Worm (Caenorhabditis elegans) whole organism, L4 larva: ENCODE results near the gene F47E1.2.
A peak's percentile ranks its signal among the peaks of the same experiment; 100 is the strongest.

Experiments
- D1046.2 ChIP-seq: fragments of 200-800 bp; sonication (Bioruptor generic); IDR thresholded peaks from 2 replicates; pipeline ENCODE4 v1.3.6; 2022; ENCODE audit warnings: missing genetic modification characterization, missing compliant biosample characterization
- F10B5.3 ChIP-seq: sonication (generic microtip); optimal IDR thresholded peaks from 2 replicates; lab custom pipeline; 2016; ENCODE audit warnings: mild to moderate bottlenecking, missing genetic modification characterization, missing compliant biosample characterization
- F44E2.7 ChIP-seq: fragments of 200-800 bp; sonication (Bioruptor generic); IDR thresholded peaks from 2 replicates; pipeline ENCODE4 v2.1.2; 2022; ENCODE audit warnings: missing genetic modification characterization, missing compliant biosample characterization
- T26A8.4 ChIP-seq: fragments of 200-800 bp; sonication (Bioruptor generic); IDR thresholded peaks from 2 replicates; pipeline ENCODE4 v1.3.6; 2022; ENCODE audit warnings: missing genetic modification characterization, missing compliant biosample characterization
- Y105C5A.15 ChIP-seq: fragments of 200-800 bp; sonication (Bioruptor generic); IDR thresholded peaks from 2 replicates; pipeline ENCODE4 v1.3.6; 2022; ENCODE audit warnings: missing genetic modification characterization, missing compliant biosample characterization
- Y5F2A.4 ChIP-seq: fragments of 200-800 bp; sonication (Bioruptor generic); optimal IDR thresholded peaks from 2 replicates; lab custom pipeline; 2018; ENCODE audit warnings: mild to moderate bottlenecking, missing genetic modification characterization, missing compliant biosample characterization
- arid-1 ChIP-seq: fragments of 200-800 bp; sonication (Bioruptor generic); conservative IDR thresholded peaks from 2 replicates; pipeline ENCODE4 v1.3.6; 2022; ENCODE audit warnings: missing genetic modification reagents, missing genetic modification characterization, missing compliant biosample characterization
- ceh-28 ChIP-seq: fragments of 150-350 bp; optimal IDR thresholded peaks from 2 replicates; lab custom pipeline; 2014; ENCODE audit warnings: missing biosample characterization, missing genetic modification reagents, missing genetic modification characterization
- ceh-44 ChIP-seq: fragments of 200-800 bp; sonication (Bioruptor generic); IDR thresholded peaks from 2 replicates; pipeline ENCODE4 v1.3.6; 2022; ENCODE audit warnings: missing genetic modification reagents, missing genetic modification characterization, missing compliant biosample characterization
- cey-2 ChIP-seq: sonication (generic microtip); optimal IDR thresholded peaks from 3 replicates; lab custom pipeline; 2017; ENCODE audit warnings: missing genetic modification characterization, mild to moderate bottlenecking, missing compliant biosample characterization, antibody characterized with exemption, borderline replicate concordance; ENCODE audit not compliant: insufficient read depth
- ctbp-1 ChIP-seq: fragments of 200-800 bp; sonication (Bioruptor generic); IDR thresholded peaks from 2 replicates; pipeline ENCODE4 v1.3.6; 2022; ENCODE audit warnings: missing genetic modification reagents, missing genetic modification characterization, missing compliant biosample characterization
- daf-16 ChIP-seq, 3 experiments: sonication (generic microtip); optimal IDR thresholded peaks; 2 replicates each; lab custom pipeline; 2016 to 2017; ENCODE audit warnings: missing genetic modification characterization in 3 of 3, missing genetic modification reagents in 3 of 3, mild to moderate bottlenecking in 2 of 3, missing compliant biosample characterization in 2 of 3, missing biosample characterization in 1 of 3, moderate library complexity in 1 of 3
- daf-19 ChIP-seq: fragments of 200-800 bp; sonication (Bioruptor generic); conservative IDR thresholded peaks from 2 replicates; pipeline ENCODE4 v1.3.6; 2022; ENCODE audit warnings: missing genetic modification characterization, missing compliant biosample characterization
- dmd-8 ChIP-seq: fragments of 200-800 bp; sonication (Bioruptor generic); IDR thresholded peaks from 2 replicates; pipeline ENCODE4 v1.3.6; 2022; ENCODE audit warnings: missing genetic modification characterization, missing compliant biosample characterization
- egl-27 ChIP-seq: sonication (generic microtip); optimal IDR thresholded peaks from 3 replicates; lab custom pipeline; 2017; ENCODE audit warnings: missing biosample characterization, missing genetic modification reagents, missing genetic modification characterization
- egl-43 ChIP-seq: fragments of 200-800 bp; sonication (Bioruptor generic); IDR thresholded peaks from 2 replicates; pipeline ENCODE4 v1.3.6; 2022; ENCODE audit warnings: missing genetic modification reagents, missing genetic modification characterization, missing compliant biosample characterization
- fos-1 ChIP-seq: fragments of 150-350 bp; optimal IDR thresholded peaks from 2 replicates; lab custom pipeline; 2014; ENCODE audit warnings: missing biosample characterization, missing genetic modification characterization
- gei-8 ChIP-seq: fragments of 200-800 bp; sonication (Bioruptor generic); optimal IDR thresholded peaks from 2 replicates; lab custom pipeline; 2018; ENCODE audit warnings: mild to moderate bottlenecking, missing genetic modification characterization, missing compliant biosample characterization
- hlh-11 ChIP-seq: fragments of 200-800 bp; sonication (Bioruptor generic); optimal IDR thresholded peaks from 2 replicates; lab custom pipeline; 2018; ENCODE audit warnings: mild to moderate bottlenecking, missing genetic modification characterization, missing compliant biosample characterization
- hmg-1.1 ChIP-seq: fragments of 200-800 bp; sonication (Bioruptor generic); IDR thresholded peaks from 2 replicates; pipeline ENCODE4 v1.3.6; 2022; ENCODE audit warnings: missing genetic modification reagents, missing genetic modification characterization, missing compliant biosample characterization
- jun-1 ChIP-seq: fragments of 150-350 bp; optimal IDR thresholded peaks from 2 replicates; lab custom pipeline; 2014; ENCODE audit warnings: missing biosample characterization, missing genetic modification reagents, missing genetic modification characterization
- lim-7 ChIP-seq: fragments of 200-800 bp; sonication (Bioruptor generic); IDR thresholded peaks from 2 replicates; pipeline ENCODE4 v1.3.6; 2022; ENCODE audit warnings: missing genetic modification characterization, missing compliant biosample characterization
- lin-1 ChIP-seq: fragments of 200-800 bp; sonication (Bioruptor generic); IDR thresholded peaks from 2 replicates; pipeline ENCODE4 v1.3.6; 2022; ENCODE audit warnings: missing genetic modification reagents, missing genetic modification characterization, missing compliant biosample characterization
- lin-29 ChIP-seq: fragments of 200-800 bp; sonication (Bioruptor generic); IDR thresholded peaks from 2 replicates; pipeline ENCODE4 v1.3.6; 2022; ENCODE audit warnings: missing genetic modification reagents, missing genetic modification characterization, missing compliant biosample characterization
- madf-5 ChIP-seq, 2 experiments: fragments of 200-800 bp; sonication (Bioruptor generic); IDR thresholded peaks; 2 replicates each; pipeline ENCODE4 v1.3.6; 2022; ENCODE audit warnings: missing compliant biosample characterization in 2 of 2, missing genetic modification characterization in 2 of 2
- madf-9 ChIP-seq: fragments of 200-800 bp; sonication (Bioruptor generic); conservative IDR thresholded peaks from 2 replicates; pipeline ENCODE4 v1.3.6; 2022; ENCODE audit warnings: missing genetic modification reagents, missing genetic modification characterization, missing compliant biosample characterization
- mes-2 ChIP-seq: sonication (generic microtip); optimal IDR thresholded peaks from 2 replicates; lab custom pipeline; 2016; ENCODE audit warnings: missing genotype, mild to moderate bottlenecking, missing genetic modification characterization, missing compliant biosample characterization; ENCODE audit not compliant: poor library complexity, severe bottlenecking
- mxl-2 ChIP-seq: fragments of 200-800 bp; sonication (Bioruptor generic); conservative IDR thresholded peaks from 2 replicates; pipeline ENCODE4 v1.3.6; 2022; ENCODE audit warnings: missing genetic modification reagents, missing genetic modification characterization, missing compliant biosample characterization
- nhr-11 ChIP-seq: fragments of 150-350 bp; optimal IDR thresholded peaks from 2 replicates; lab custom pipeline; 2014; ENCODE audit warnings: missing biosample characterization, missing genetic modification characterization
- nhr-41 ChIP-seq: fragments of 200-800 bp; sonication (Bioruptor generic); IDR thresholded peaks from 2 replicates; pipeline ENCODE4 v1.3.6; 2022; ENCODE audit warnings: missing genetic modification reagents, missing genetic modification characterization, missing compliant biosample characterization
- nhr-42 ChIP-seq: fragments of 200-800 bp; sonication (Bioruptor generic); IDR thresholded peaks from 2 replicates; pipeline ENCODE4 v1.3.6; 2022; ENCODE audit warnings: missing genetic modification characterization, missing compliant biosample characterization
- nhr-48 ChIP-seq: sonication (generic microtip); optimal IDR thresholded peaks from 2 replicates; lab custom pipeline; 2016; ENCODE audit warnings: mild to moderate bottlenecking, missing genetic modification characterization, missing compliant biosample characterization
- nhr-6 ChIP-seq: fragments of 150-350 bp; optimal IDR thresholded peaks from 2 replicates; lab custom pipeline; 2014; ENCODE audit warnings: missing biosample characterization, missing genetic modification characterization
- nhr-76 ChIP-seq: fragments of 150-350 bp; optimal IDR thresholded peaks from 2 replicates; lab custom pipeline; 2014; ENCODE audit warnings: missing biosample characterization, missing genetic modification characterization
- php-3 ChIP-seq: fragments of 200-800 bp; sonication (Bioruptor generic); IDR thresholded peaks from 2 replicates; pipeline ENCODE4 v1.3.6; 2022; ENCODE audit warnings: missing genetic modification reagents, missing genetic modification characterization, missing compliant biosample characterization
- pqm-1 ChIP-seq: sonication (generic microtip); optimal IDR thresholded peaks from 2 replicates; lab custom pipeline; 2017; ENCODE audit warnings: missing biosample characterization, missing genetic modification characterization
- rbr-2 ChIP-seq: sonication (generic microtip); optimal IDR thresholded peaks from 2 replicates; lab custom pipeline; 2016; ENCODE audit warnings: missing genotype, missing genetic modification characterization, missing compliant biosample characterization
- sdz-12 ChIP-seq: fragments of 200-800 bp; sonication (Bioruptor generic); optimal IDR thresholded peaks from 2 replicates; lab custom pipeline; 2018; ENCODE audit warnings: mild to moderate bottlenecking, missing genetic modification characterization, missing compliant biosample characterization
- skn-1 ChIP-seq: fragments of 150-350 bp; optimal IDR thresholded peaks from 2 replicates; lab custom pipeline; 2014; ENCODE audit warnings: missing biosample characterization, missing genetic modification characterization
- snpc-1.2 ChIP-seq: fragments of 200-800 bp; sonication (Bioruptor generic); IDR thresholded peaks from 2 replicates; pipeline ENCODE4 v1.3.6; 2022; ENCODE audit warnings: missing genetic modification reagents, missing genetic modification characterization, missing compliant biosample characterization
- snpc-4 ChIP-seq: fragments of 150-350 bp; optimal IDR thresholded peaks from 2 replicates; lab custom pipeline; 2014; ENCODE audit warnings: missing biosample characterization, missing genetic modification characterization
- spr-1 ChIP-seq: sonication (generic microtip); optimal IDR thresholded peaks from 2 replicates; lab custom pipeline; 2016; ENCODE audit warnings: mild to moderate bottlenecking, missing genetic modification characterization, missing compliant biosample characterization
- unc-130 ChIP-seq: sonication (generic microtip); optimal IDR thresholded peaks from 2 replicates; lab custom pipeline; 2016; ENCODE audit warnings: missing genetic modification reagents, missing genetic modification characterization, missing compliant biosample characterization
- unc-39 ChIP-seq: sonication (generic microtip); optimal IDR thresholded peaks from 2 replicates; lab custom pipeline; 2017; ENCODE audit warnings: missing biosample characterization, missing genetic modification characterization
- unc-62 ChIP-seq, 3 experiments: fragments of 150-350 bp in 1 of 3; sonication (generic microtip); optimal IDR thresholded peaks in 2 of 3; peaks in 1 of 3; 1 replicate in 1 of 3; 2 replicates in 2 of 3; lab custom pipeline; 2014 to 2017; ENCODE audit warnings: missing biosample characterization in 3 of 3, missing genetic modification characterization in 3 of 3, missing genetic modification reagents in 3 of 3, missing genotype in 1 of 3
- zfp-2 ChIP-seq: sonication (generic microtip); optimal IDR thresholded peaks from 2 replicates; lab custom pipeline; 2016; ENCODE audit warnings: mild to moderate bottlenecking, missing genetic modification characterization, missing compliant biosample characterization
- ztf-7 ChIP-seq: fragments of 150-350 bp; optimal IDR thresholded peaks from 2 replicates; lab custom pipeline; 2014; ENCODE audit warnings: missing biosample characterization, missing genetic modification characterization

The F47E1.2 gene

ce11 chrX:9074497-9074896 lies 17.0 kb downstream of the F47E1.2 start:
- no peak for TF ChIP-seq skn-1 (tag; lab: Kevin White, UChicago)
- no peak for TF ChIP-seq mxl-2 (GFP tag; lab: Robert Waterston, UW)
- TF ChIP-seq nhr-76 (tag; lab: Kevin White, UChicago), result no peak
- TF ChIP-seq Y105C5A.15 (GFP tag; lab: Robert Waterston, UW), result 0 out of 2 replicates have a peak, but pooled peaks have one; percentile 59
- no peak for TF ChIP-seq php-3 (GFP tag; lab: Robert Waterston, UW)
- peak; percentile 0 for TF ChIP-seq mes-2
- no peak for TF ChIP-seq nhr-42
- TF ChIP-seq gei-8 (GFP tag; lab: Kevin White, UChicago), result no peak
- 0 out of 2 replicates have a peak, but pooled peaks have one; percentile 11 for TF ChIP-seq madf-9 (GFP tag; lab: Robert Waterston, UW)
- no peak for TF ChIP-seq lin-29
- TF ChIP-seq nhr-11 (tag; lab: Kevin White, UChicago), result no peak
- TF ChIP-seq ceh-44 (GFP tag; lab: Robert Waterston, UW), result no peak
- no peak for TF ChIP-seq unc-39 (tag; lab: Kevin White, UChicago)
- no peak for TF ChIP-seq arid-1
- no peak for TF ChIP-seq ctbp-1 (GFP tag; lab: Robert Waterston, UW)
- TF ChIP-seq T26A8.4 (GFP tag; lab: Robert Waterston, UW), result no peak
- TF ChIP-seq daf-16 (GFP tag; optimal IDR thresholded peaks at IDR 0.05; lab: Kevin White, UChicago), result no peak
- TF ChIP-seq daf-16 (tag; optimal IDR thresholded peaks at IDR 0.05; lab: Kevin White, UChicago), result peak; percentile 30

- TF ChIP-seq fos-1 (tag; lab: Kevin White, UChicago), result no peak
- no peak for TF ChIP-seq unc-130
- no peak for TF ChIP-seq unc-39 (tag; lab: Kevin White, UChicago)
- no peak for TF ChIP-seq arid-1
- no peak for TF ChIP-seq nhr-41 (GFP tag; lab: Robert Waterston, UW)
- no peak for TF ChIP-seq cey-2
- no peak for TF ChIP-seq skn-1 (tag; lab: Kevin White, UChicago)
- no peak for TF ChIP-seq lim-7
- no peak for TF ChIP-seq daf-19 (GFP tag; lab: Robert Waterston, UW)
- TF ChIP-seq madf-9 (GFP tag; lab: Robert Waterston, UW), result no peak
- TF ChIP-seq sdz-12, result no peak
- no peak for TF ChIP-seq spr-1 (tag; lab: Kevin White, UChicago)
- TF ChIP-seq snpc-1.2, result no peak
- TF ChIP-seq unc-62 (GFP tag; optimal IDR thresholded peaks at IDR 0.05 in 1 of 2; lab: Kevin White, UChicago), result no peak
- TF ChIP-seq unc-62 (tag; optimal IDR thresholded peaks at IDR 0.05; lab: Kevin White, UChicago), result no peak
- no peak for TF ChIP-seq lin-1 (GFP tag; lab: Robert Waterston, UW)
- TF ChIP-seq Y5F2A.4 (GFP tag; lab: Kevin White, UChicago), result no peak
- no peak for TF ChIP-seq egl-43 (GFP tag; lab: Robert Waterston, UW)
- TF ChIP-seq D1046.2, result no peak
- TF ChIP-seq, all 104 proteins: peak for 0
Measured at ce11 chrX:9076886-9077285, 19.4 kb downstream of the F47E1.2 start, which contains the start of gene F47E1.1. Gene F47E1.1, plus strand, starts transcription at chrX:9077186.

- TF ChIP-seq madf-5 (GFP tag; IDR thresholded peaks at IDR 0.05; lab: Robert Waterston, UW) (peak in 1 of 2 experiments; percentile 72; a peak in 2 of 4 replicates), rbr-2 (tag; lab: Kevin White, UChicago) (peak; percentile 36), gei-8 (GFP tag; lab: Kevin White, UChicago) (no peak), egl-27 (no peak), fos-1 (tag; lab: Kevin White, UChicago) (no peak), madf-9 (GFP tag; lab: Robert Waterston, UW) (peak; percentile 58), ceh-44 (GFP tag; lab: Robert Waterston, UW) (0 out of 2 replicates have a peak, but pooled peaks have one; percentile 4), pqm-1 (no peak), Y5F2A.4 (GFP tag; lab: Kevin White, UChicago) (peak; percentile 30), zfp-2 (tag; lab: Kevin White, UChicago) (no peak), nhr-6 (tag; lab: Kevin White, UChicago) (no peak), ceh-28 (tag; lab: Kevin White, UChicago) (no peak), nhr-48 (tag; lab: Kevin White, UChicago) (peak; percentile 36), Y105C5A.15 (GFP tag; lab: Robert Waterston, UW) (0 out of 2 replicates have a peak, but pooled peaks have one; percentile 61), hmg-1.1 (GFP tag; lab: Robert Waterston, UW) (peak; percentile 73), ztf-7 (no peak), snpc-4 (tag; lab: Kevin White, UChicago) (no peak), F44E2.7 (GFP tag; lab: Robert Waterston, UW) (0 out of 2 replicates have a peak, but pooled peaks have one; percentile 51), F10B5.3 (no peak), hlh-11 (peak; percentile 12), jun-1 (tag; lab: Kevin White, UChicago) (no peak), dmd-8 (GFP tag; lab: Robert Waterston, UW) (peak; percentile 93)
Measured at ce11 chrX:9078149-9078548, 20.7 kb downstream of the F47E1.2 start.
